Worm (Caenorhabditis elegans): ENCODE results near the gene srlf-24.

srlf-24 gene

DNA sequence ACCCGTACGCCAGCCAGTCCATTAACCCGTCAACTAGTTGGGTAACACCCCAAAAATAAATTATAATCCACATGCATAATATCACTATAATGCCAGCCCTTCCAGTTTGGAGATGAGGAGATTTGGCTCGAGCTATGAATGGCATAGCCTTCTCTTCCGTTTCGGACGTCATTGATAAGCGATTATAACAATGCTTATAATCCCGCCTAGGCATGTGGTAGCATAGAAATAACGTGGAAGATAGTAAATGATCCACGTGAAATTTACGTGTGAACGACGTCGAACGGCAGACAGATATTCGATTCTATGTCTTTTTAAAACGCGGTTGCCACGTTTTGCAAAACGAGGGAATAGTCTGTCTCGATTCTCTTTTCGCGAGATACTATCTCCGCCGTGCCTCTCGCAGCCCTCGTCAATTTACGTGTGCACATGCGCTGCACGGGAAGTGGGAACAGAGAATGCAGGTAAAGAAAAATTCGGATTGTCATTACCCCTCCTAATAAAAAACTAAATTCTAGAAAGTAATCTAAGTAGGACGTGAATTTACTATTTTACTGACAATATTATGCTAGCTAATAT is 43.3 kb upstream of the srlf-24 start (continued):
- TF ChIP-seq dpl-1 (GFP tag; optimal IDR thresholded peaks at IDR 0.05) (peak; percentile 17), lsy-2 (tag; optimal IDR thresholded peaks at IDR 0.05) (peak in 1 of 2 experiments; percentile 40)

DNA sequence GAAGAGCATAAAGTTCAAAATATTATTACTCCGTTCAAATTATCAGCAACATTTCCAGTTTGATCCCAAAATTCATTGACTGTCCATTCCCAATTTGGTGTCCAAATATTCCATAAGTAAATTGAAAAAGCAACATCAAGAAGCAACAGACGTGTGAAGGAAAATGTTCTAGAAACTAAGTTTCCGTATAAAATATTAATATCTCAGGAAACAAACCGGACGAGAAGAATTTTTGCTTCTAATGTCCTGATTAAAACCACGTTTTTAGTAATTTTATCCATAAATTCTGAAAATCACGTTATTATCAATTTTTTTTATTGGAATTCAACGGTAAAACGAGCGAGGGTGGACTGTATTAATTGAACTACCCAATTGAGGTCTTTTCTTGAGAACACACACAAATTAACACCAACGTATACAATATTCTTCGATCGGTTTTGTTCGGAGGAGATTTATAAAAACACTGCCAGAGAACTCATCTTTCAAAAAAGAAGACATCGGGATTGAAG is 41.4 kb upstream of the srlf-24 start, which contains the start of gene pigq-1:
pigq-1 (minus strand) TSS at position 286 of the 509 bp plus-strand sequence.
- no peak for TF ChIP-seq ceh-82 (tag; optimal IDR thresholded peaks at IDR 0.05)
- TF ChIP-seq jun-1 (tag; optimal IDR thresholded peaks at IDR 0.05) = no peak
- TF ChIP-seq snpc-1.2 (GFP tag; IDR thresholded peaks at IDR 0.05) = peak; percentile 65; the same call in 1 of the 2 replicates
- peak; percentile 59; the same call in 1 of the 2 replicates for TF ChIP-seq pha-4 (GFP tag; IDR thresholded peaks at IDR 0.05)
- TF ChIP-seq pha-4 (tag; optimal IDR thresholded peaks at IDR 0.05) = no peak
- 0 out of 2 replicates have a peak, but pooled peaks have one; percentile 54 for TF ChIP-seq Y105C5A.15 (GFP tag; IDR thresholded peaks at IDR 0.05)
- peak; percentile 63 for TF ChIP-seq mep-1 (tag; optimal IDR thresholded peaks at IDR 0.05)
- TF ChIP-seq duxl-1 (tag; optimal IDR thresholded peaks at IDR 0.05; ENCODE audit: poor library complexity) = no peak
- TF ChIP-seq spr-1 (tag; optimal IDR thresholded peaks at IDR 0.05) = peak; percentile 43
- peak; percentile 55 for TF ChIP-seq zag-1 (tag; optimal IDR thresholded peaks at IDR 0.05)
- TF ChIP-seq egl-43 (GFP tag; IDR thresholded peaks at IDR 0.05) = no peak
- no peak for TF ChIP-seq attf-4 (tag; optimal IDR thresholded peaks at IDR 0.05)
- TF ChIP-seq daf-16 (GFP tag; optimal IDR thresholded peaks at IDR 0.05) = peak in 1 of 2 experiments; percentile 40
- TF ChIP-seq daf-16 (tag; optimal IDR thresholded peaks at IDR 0.05) = peak; percentile 49
- TF ChIP-seq dmd-6 (GFP tag; IDR thresholded peaks at IDR 0.05) = no peak
- TF ChIP-seq T20F7.1 (GFP tag; optimal IDR thresholded peaks at IDR 0.05) = peak; percentile 53
- peak in 1 of 2 experiments; percentile 71 for TF ChIP-seq lsy-2 (tag; optimal IDR thresholded peaks at IDR 0.05)
- TF ChIP-seq zfp-3 (GFP tag; conservative IDR thresholded peaks at IDR 0.05) = peak; percentile 61; the same call in 1 of the 2 replicates
- peak; percentile 36; the same call in 1 of the 2 replicates for TF ChIP-seq Y48G9A.11 (GFP tag; IDR thresholded peaks at IDR 0.05)
- no peak for TF ChIP-seq lin-15B (tag; optimal IDR thresholded peaks at IDR 0.05)
- no peak for TF ChIP-seq lir-3 (tag; optimal IDR thresholded peaks at IDR 0.05)
- 0 out of 2 replicates have a peak, but pooled peaks have one; percentile 28 for TF ChIP-seq daf-19 (GFP tag; conservative IDR thresholded peaks at IDR 0.05)
- 0 out of 4 replicates have a peak, but pooled peaks of 1 of the 2 experiments have one; percentile 24 for TF ChIP-seq madf-5 (GFP tag; IDR thresholded peaks at IDR 0.05)
- TF ChIP-seq dpl-1 (GFP tag; optimal IDR thresholded peaks at IDR 0.05) = peak; percentile 21
- TF ChIP-seq dve-1 (tag; optimal IDR thresholded peaks at IDR 0.05; ENCODE audit: insufficient read depth) = peak; percentile 20
- peak; percentile 31 for TF ChIP-seq gei-8 (GFP tag; optimal IDR thresholded peaks at IDR 0.05)
- 0 out of 2 replicates have a peak, but pooled peaks have one; percentile 18 for TF ChIP-seq F26F4.8 (GFP tag; conservative IDR thresholded peaks at IDR 0.05)
- no peak for TF ChIP-seq unc-39 (tag; optimal IDR thresholded peaks at IDR 0.05)
- peak; percentile 89 for TF ChIP-seq ama-1 (optimal IDR thresholded peaks at IDR 0.05)
- no peak for TF ChIP-seq dmd-8 (GFP tag; IDR thresholded peaks at IDR 0.05)
- no peak for TF ChIP-seq unc-130 (GFP tag; optimal IDR thresholded peaks at IDR 0.05)
- TF ChIP-seq fos-1 (tag; optimal IDR thresholded peaks at IDR 0.05) = no peak
- peak; percentile 77 for TF ChIP-seq nhr-102 (tag; optimal IDR thresholded peaks at IDR 0.05)
- TF ChIP-seq zip-2 (tag; optimal IDR thresholded peaks at IDR 0.05) = peak; percentile 6
- no peak for TF ChIP-seq tag-97 (GFP tag; IDR thresholded peaks at IDR 0.05)
- peak; percentile 65 for TF ChIP-seq lin-38 (GFP tag; IDR thresholded peaks at IDR 0.05)
- peak; percentile 34; the same call in 1 of the 2 replicates for TF ChIP-seq mdt-29 (GFP tag; IDR thresholded peaks at IDR 0.05)
- TF ChIP-seq zfp-2 (tag; optimal IDR thresholded peaks at IDR 0.05) = peak; percentile 25
- TF ChIP-seq nhr-48 (tag; optimal IDR thresholded peaks at IDR 0.05) = peak; percentile 40
- peak; percentile 40 for TF ChIP-seq F49E8.2 (tag; optimal IDR thresholded peaks at IDR 0.05; ENCODE audit: borderline replicate concordance)
- TF ChIP-seq hlh-30 (tag; optimal IDR thresholded peaks at IDR 0.05; ENCODE audit: insufficient read depth) = no peak
- no peak for TF ChIP-seq set-16 (GFP tag; IDR thresholded peaks at IDR 0.05)
- TF ChIP-seq mes-2 (tag; optimal IDR thresholded peaks at IDR 0.05; ENCODE audit: poor library complexity, severe bottlenecking) = peak; percentile 16
- peak; percentile 16 for TF ChIP-seq nhr-237 (tag; optimal IDR thresholded peaks at IDR 0.05)
- TF ChIP-seq spr-3 (GFP tag; optimal IDR thresholded peaks at IDR 0.05) = peak; percentile 49
